ENCODE assay signal across 1 fruit fly cellular context in the genomic region with DNA sequence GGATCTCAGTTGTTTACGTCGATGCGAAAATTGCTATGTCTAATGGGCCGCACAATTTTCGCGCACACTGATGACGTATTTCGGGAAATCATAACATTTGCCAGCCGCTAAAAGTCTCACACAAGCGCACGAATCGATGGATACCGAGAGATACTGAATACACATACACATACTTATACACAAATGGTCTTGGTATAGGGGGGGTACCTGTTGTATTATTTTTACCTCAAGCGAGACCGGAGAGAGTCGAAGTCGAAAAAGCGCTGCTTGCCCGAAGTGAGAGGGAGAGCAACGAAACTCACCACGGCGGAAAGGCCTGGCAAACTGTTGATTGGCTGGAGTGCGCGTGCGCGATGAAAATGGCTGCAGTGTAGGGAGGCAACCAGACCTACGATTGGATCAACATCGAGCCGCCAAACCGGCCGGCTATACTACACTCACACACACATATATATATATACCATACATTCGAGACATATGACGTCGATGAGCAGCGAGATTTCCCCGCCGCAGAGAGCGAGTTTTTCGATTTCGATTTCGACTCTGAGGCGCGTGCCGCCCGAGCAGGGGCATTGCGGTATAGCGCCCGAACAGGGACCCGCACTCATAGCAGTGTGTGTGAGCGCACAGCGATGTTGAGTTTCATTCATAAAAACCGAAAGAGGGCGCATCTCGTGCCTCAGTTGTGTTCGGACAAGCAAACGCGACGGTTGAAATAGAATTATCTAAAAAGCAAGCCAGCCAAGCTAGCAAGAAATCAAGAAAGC.
A peak's percentile ranks its signal among the peaks of the same experiment; 100 is the strongest.
TF ChIP-seq lines count a peak whose summit lies in the region.

No protein-coding gene starts in this region.

TF ChIP-seq in whole organism, embryonic, 481 proteins besides CTCF, POLR2A, EP300 and RAD21 (continued from another document):
- TF ChIP-seq CoRest (tag; optimal IDR thresholded peaks at IDR 0.05; lab: Kevin White, UChicago) (no peak), CG2889 (GFP tag; IDR thresholded peaks at IDR 0.05; lab: Robert Waterston, UW) (no peak), CG12236 (GFP tag; optimal IDR thresholded peaks at IDR 0.05; lab: Kevin White, UChicago) (no peak), NC2α (GFP tag; optimal IDR thresholded peaks at IDR 0.05; lab: Kevin White, UChicago) (peak; percentile 74), kni (GFP tag; optimal IDR thresholded peaks at IDR 0.05; lab: Kevin White, UChicago) (peak; percentile 33), Adf1 (GFP tag; IDR thresholded peaks at IDR 0.05; lab: Robert Waterston, UW) (peak; percentile 60; the same call in 1 of the 2 replicates), BtbVII (GFP tag; optimal IDR thresholded peaks at IDR 0.05; lab: Kevin White, UChicago) (peak; percentile 14), abd-A (tag; optimal IDR thresholded peaks at IDR 0.05; lab: Kevin White, UChicago) (peak; percentile 49), pros (GFP tag; optimal IDR thresholded peaks at IDR 0.05; lab: Kevin White, UChicago) (peak; percentile 37), Med (GFP tag; lab: Kevin White, UChicago) (peak; percentile 86), CG33557 (GFP tag; optimal IDR thresholded peaks at IDR 0.05; lab: Kevin White, UChicago) (peak; percentile 24), CG11504 (tag; optimal IDR thresholded peaks at IDR 0.05; lab: Kevin White, UChicago) (peak; percentile 11), scrt (GFP tag; optimal IDR thresholded peaks at IDR 0.05; lab: Kevin White, UChicago) (peak; percentile 99), vvl (GFP tag; IDR thresholded peaks at IDR 0.05; lab: Robert Waterston, UW) (peak; percentile 5; the same call in 1 of the 2 replicates), bbx (GFP tag; IDR thresholded peaks at IDR 0.05; lab: Robert Waterston, UW; ENCODE audit: partially characterized antibody) (peak; percentile 42; the same call in 1 of the 2 replicates), sug (tag; optimal IDR thresholded peaks at IDR 0.05; lab: Kevin White, UChicago) (peak; percentile 59), Nf-YA (GFP tag; IDR thresholded peaks at IDR 0.05; lab: Robert Waterston, UW) (peak; percentile 95), PHDP (tag; optimal IDR thresholded peaks at IDR 0.05; lab: Kevin White, UChicago) (peak; percentile 9), z (GFP tag; IDR thresholded peaks at IDR 0.05; lab: Robert Waterston, UW) (peak; percentile 7; the same call in 1 of the 3 replicates), CG2202 (tag; optimal IDR thresholded peaks at IDR 0.05; lab: Kevin White, UChicago) (no peak), CG16813 (GFP tag; IDR thresholded peaks at IDR 0.05; lab: Robert Waterston, UW; ENCODE audit: partially characterized antibody) (0 out of 3 replicates have a peak, but pooled peaks have one; percentile 13), CG3407 (GFP tag; optimal IDR thresholded peaks at IDR 0.05; lab: Kevin White, UChicago) (no peak), odd (GFP tag; optimal IDR thresholded peaks at IDR 0.05; lab: Kevin White, UChicago) (peak; percentile 39), CG42726 (GFP tag; IDR thresholded peaks at IDR 0.05; lab: Robert Waterston, UW; ENCODE audit: partially characterized antibody) (0 out of 2 replicates have a peak, but pooled peaks have one; percentile 8), Stat92E (GFP tag; optimal IDR thresholded peaks at IDR 0.05; lab: Kevin White, UChicago) (peak in 1 of 3 experiments; percentile 31), CG10366 (GFP tag; IDR thresholded peaks at IDR 0.05; lab: Robert Waterston, UW) (no peak), D19A (tag; optimal IDR thresholded peaks at IDR 0.05; lab: Kevin White, UChicago) (peak; percentile 14), Dll (GFP tag; IDR thresholded peaks at IDR 0.05; lab: Robert Waterston, UW; ENCODE audit: partially characterized antibody) (0 out of 4 replicates have a peak, but pooled peaks have one; percentile 19), CG10543 (GFP tag; optimal IDR thresholded peaks at IDR 0.05; lab: Kevin White, UChicago) (peak; percentile 49), cwo (GFP tag; optimal IDR thresholded peaks at IDR 0.05; lab: Kevin White, UChicago) (peak; percentile 4), CG12299 (tag; optimal IDR thresholded peaks at IDR 0.05; lab: Kevin White, UChicago) (no peak)
TF ChIP-seq in whole organism, embryonic: peak in this region for 75.
